Fruit fly (Drosophila melanogaster): ENCODE data around the gene CHMP2B.
A peak's percentile ranks its signal among the peaks of the same experiment; 100 is the strongest.

CHMP2B gene

dm6 chr3L:5133704-5134430 is 5.6 kb upstream of the CHMP2B start, which contains the start of gene Yod1 (continued):
- TF ChIP-seq BtbVII (GFP tag; optimal IDR thresholded peaks at IDR 0.05) (no peak), CG33213 (GFP tag; optimal IDR thresholded peaks at IDR 0.05) (no peak), cad (GFP tag; optimal IDR thresholded peaks at IDR 0.05) (no peak), jigr1 (GFP tag; IDR thresholded peaks at IDR 0.05) (no peak), seq (GFP tag; IDR thresholded peaks at IDR 0.05) (no peak), MBD-R2 (GFP tag; IDR thresholded peaks at IDR 0.05) (peak; percentile 49), CG3726 (GFP tag; IDR thresholded peaks at IDR 0.05) (no peak), CG4617 (GFP tag; optimal IDR thresholded peaks at IDR 0.05; ENCODE audit: borderline replicate concordance) (peak; percentile 66), CG14441 (GFP tag; IDR thresholded peaks at IDR 0.05) (no peak), CG30403 (GFP tag; optimal IDR thresholded peaks at IDR 0.05) (no peak), Opbp (GFP tag; IDR thresholded peaks at IDR 0.05; ENCODE audit: partially characterized antibody) (peak; percentile 64; the same call in 2 of the 3 replicates), exex (tag; optimal IDR thresholded peaks at IDR 0.05) (peak; percentile 16), CG1233 (GFP tag; optimal IDR thresholded peaks at IDR 0.05) (no peak), Usf (GFP tag; optimal IDR thresholded peaks at IDR 0.05) (no peak), Dad (GFP tag; optimal IDR thresholded peaks at IDR 0.05) (no peak), Chrac-16 (GFP tag; optimal IDR thresholded peaks at IDR 0.05) (no peak), run (tag; optimal IDR thresholded peaks at IDR 0.05) (no peak), BEAF-32 (GFP tag; optimal IDR thresholded peaks at IDR 0.05) (peak; percentile 68), CG6254 (GFP tag; optimal IDR thresholded peaks at IDR 0.05) (no peak), CG2129 (GFP tag; IDR thresholded peaks at IDR 0.05; ENCODE audit: partially characterized antibody) (peak; percentile 21; the same call in 1 of the 2 replicates), gce (GFP tag; IDR thresholded peaks at IDR 0.05) (no peak), CG43689 (GFP tag; IDR thresholded peaks at IDR 0.05) (no peak), al (GFP tag; IDR thresholded peaks at IDR 0.05) (no peak), NK7.1 (GFP tag; optimal IDR thresholded peaks at IDR 0.05) (no peak), lilli (GFP tag; optimal IDR thresholded peaks at IDR 0.05) (no peak), Xrp1 (GFP tag; IDR thresholded peaks at IDR 0.05) (no peak), CG34422 (GFP tag; IDR thresholded peaks at IDR 0.05) (no peak), ac (GFP tag; optimal IDR thresholded peaks at IDR 0.05) (no peak), CG7839 (tag; optimal IDR thresholded peaks at IDR 0.05) (no peak), knrl (GFP tag; IDR thresholded peaks at IDR 0.05; ENCODE audit: partially characterized antibody) (peak; percentile 62), dmrt11E (tag; optimal IDR thresholded peaks at IDR 0.05) (no peak), Atf3 (GFP tag; optimal IDR thresholded peaks at IDR 0.05) (no peak), CG15269 (tag; optimal IDR thresholded peaks at IDR 0.05) (no peak), CG10147 (GFP tag; optimal IDR thresholded peaks at IDR 0.05) (no peak), CG7556 (GFP tag; optimal IDR thresholded peaks at IDR 0.05) (no peak), CG16779 (GFP tag; IDR thresholded peaks at IDR 0.05) (no peak), dmrt99B (tag; optimal IDR thresholded peaks at IDR 0.05) (no peak), CG1647 (GFP tag; optimal IDR thresholded peaks at IDR 0.05) (no peak), Bdp1 (GFP tag; optimal IDR thresholded peaks at IDR 0.05) (no peak), mam (GFP tag; optimal IDR thresholded peaks at IDR 0.05) (no peak), crp (GFP tag; optimal IDR thresholded peaks at IDR 0.05) (peak in 1 of 2 experiments; percentile 11), esg (GFP tag; conservative IDR thresholded peaks at IDR 0.05) (no peak), CG7745 (tag; optimal IDR thresholded peaks at IDR 0.05) (no peak), Dip2 (GFP tag; IDR thresholded peaks at IDR 0.05) (no peak), CG17359 (tag; optimal IDR thresholded peaks at IDR 0.05) (no peak), bcd (GFP tag; optimal IDR thresholded peaks at IDR 0.05) (no peak), CG12942 (GFP tag; optimal IDR thresholded peaks at IDR 0.05) (no peak), Rx (GFP tag; IDR thresholded peaks at IDR 0.05) (no peak), klu (GFP tag; IDR thresholded peaks at IDR 0.05) (no peak), nau (GFP tag; optimal IDR thresholded peaks at IDR 0.05) (no peak)

All from whole organism, embryonic.